Fruit fly (Drosophila melanogaster) whole organism, pupa: Measurements from ENCODE around the gene CAHbeta.

Source experiments
- CG13204 ChIP-seq: fragments of 200-800 bp; sonication (Bioruptor generic); optimal IDR thresholded peaks from 2 replicates; lab custom pipeline; 2018; ENCODE audit warnings: missing biosample characterization, mild to moderate bottlenecking, missing genetic modification characterization, moderate library complexity
- CG32121 ChIP-seq: fragments of 200-800 bp; sonication (Bioruptor generic); IDR thresholded peaks from 2 replicates; pipeline ENCODE4 v1.3.6; 2022; ENCODE audit warnings: missing biosample characterization, missing genetic modification characterization
- CG9948 ChIP-seq: fragments of 200-800 bp; sonication (Bioruptor generic); optimal IDR thresholded peaks from 2 replicates; lab custom pipeline; 2018; ENCODE audit warnings: missing biosample characterization, mild to moderate bottlenecking, missing genetic modification characterization, moderate library complexity
- D1 ChIP-seq: fragments of 200-800 bp; sonication (Bioruptor generic); optimal IDR thresholded peaks from 2 replicates; lab custom pipeline; 2018; ENCODE audit warnings: missing biosample characterization, mild to moderate bottlenecking, missing genetic modification characterization, moderate library complexity
- EcR ChIP-seq: fragments of 200-800 bp; sonication (Bioruptor generic); optimal IDR thresholded peaks from 3 replicates; lab custom pipeline; 2019; ENCODE audit warnings: missing biosample characterization, missing genetic modification characterization, mild to moderate bottlenecking, moderate library complexity, missing genetic modification reagents
- Snoo ChIP-seq: fragments of 200-800 bp; sonication (Bioruptor generic); optimal IDR thresholded peaks from 3 replicates; lab custom pipeline; 2017; ENCODE audit warnings: missing biosample characterization, mild to moderate bottlenecking, missing genetic modification characterization, inconsistent platforms
- fd96Ca ChIP-seq: fragments of 200-800 bp; sonication (Bioruptor generic); IDR thresholded peaks from 3 replicates; pipeline ENCODE4 v1.3.6; 2022; ENCODE audit warnings: missing biosample characterization, missing genetic modification characterization
- rn ChIP-seq: fragments of 200-800 bp; sonication (Bioruptor generic); IDR thresholded peaks from 2 replicates; pipeline ENCODE4 v1.3.6; 2022; ENCODE audit warnings: missing biosample characterization, missing genetic modification characterization

- TF ChIP-seq fd96Ca (GFP tag; lab: Robert Waterston, UW) = no peak
- TF ChIP-seq EcR (GFP tag; lab: Kevin White, UChicago) = no peak
- no peak for TF ChIP-seq CG32121 (GFP tag; lab: Robert Waterston, UW)
- no peak for TF ChIP-seq rn
- TF ChIP-seq CG9948 = no peak
- no peak for TF ChIP-seq D1
- no peak for TF ChIP-seq CG13204 (GFP tag; lab: Kevin White, UChicago)
- TF ChIP-seq Snoo (tag; lab: Kevin White, UChicago) = no peak
These were observed 15.1 kb upstream of the CAHbeta start for dm6 chr3R:8965546-8965945.
